Fruit fly (Drosophila melanogaster): ENCODE data around the gene CG13068.

CG13068 gene

DNA sequence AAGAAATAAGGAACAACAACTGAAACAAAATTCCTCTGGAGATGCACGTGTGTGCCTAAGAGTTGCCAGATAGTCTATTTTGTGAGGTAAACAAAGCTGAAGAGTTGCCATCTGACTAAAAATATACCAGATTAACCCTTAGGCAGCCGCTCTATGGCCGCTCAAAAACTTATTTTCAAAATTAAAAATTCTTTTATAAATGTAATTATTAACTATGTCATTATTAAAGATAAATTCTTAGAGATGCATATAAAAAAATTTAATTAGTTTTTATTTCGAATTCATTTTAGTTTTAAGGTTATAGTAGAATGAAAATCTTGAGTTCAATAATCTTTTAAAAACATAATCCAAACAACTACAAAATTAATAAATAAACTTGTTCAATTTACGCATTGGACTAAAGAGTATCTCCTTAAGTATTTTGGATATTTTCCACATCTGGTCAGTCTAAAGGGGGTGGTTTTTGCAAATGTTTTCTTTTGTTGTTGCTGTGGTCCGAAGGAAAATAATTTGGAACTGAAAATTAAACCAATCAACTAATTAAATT is 40.5 kb upstream of the CG13068 start, which contains the start of gene Tmx3 (continued):
- TF ChIP-seq Hsf (GFP tag; optimal IDR thresholded peaks at IDR 0.05) = peak; percentile 70
- TF ChIP-seq CG12236 (GFP tag; optimal IDR thresholded peaks at IDR 0.05) = no peak
- peak in 1 of 2 experiments; percentile 66 for TF ChIP-seq Pdp1 (GFP tag; optimal IDR thresholded peaks at IDR 0.05)
- TF ChIP-seq CG14710 (tag; optimal IDR thresholded peaks at IDR 0.05) = peak; percentile 93
- TF ChIP-seq CG10565 (GFP tag; optimal IDR thresholded peaks at IDR 0.05) = no peak
- TF ChIP-seq CG10979 (tag; optimal IDR thresholded peaks at IDR 0.05) = peak; percentile 79
- TF ChIP-seq p53 (GFP tag; optimal IDR thresholded peaks at IDR 0.05) = no peak
- no peak for TF ChIP-seq CG12219 (GFP tag; optimal IDR thresholded peaks at IDR 0.05)
- peak; percentile 77 for TF ChIP-seq CG7357 (GFP tag; IDR thresholded peaks at IDR 0.05)
- peak; percentile 95 for TF ChIP-seq CG11247 (GFP tag; IDR thresholded peaks at IDR 0.05)
- peak; percentile 40 for TF ChIP-seq tup (GFP tag; optimal IDR thresholded peaks at IDR 0.05)
- peak; percentile 92 for TF ChIP-seq CG11085 (GFP tag; IDR thresholded peaks at IDR 0.05)
- peak; percentile 11 for TF ChIP-seq CG17186 (GFP tag; optimal IDR thresholded peaks at IDR 0.05)
- TF ChIP-seq CG7271 (tag; optimal IDR thresholded peaks at IDR 0.05) = peak; percentile 52
- TF ChIP-seq zfh1 (GFP tag; IDR thresholded peaks at IDR 0.05) = peak; percentile 88
- no peak for TF ChIP-seq bigmax (GFP tag; optimal IDR thresholded peaks at IDR 0.05)
- TF ChIP-seq H2.0 (GFP tag; IDR thresholded peaks at IDR 0.05) = peak; percentile 94
- TF ChIP-seq exex (tag; optimal IDR thresholded peaks at IDR 0.05) = no peak
- TF ChIP-seq CG8944 (GFP tag; optimal IDR thresholded peaks at IDR 0.05) = peak; percentile 62
- TF ChIP-seq Scr (GFP tag; IDR thresholded peaks at IDR 0.05; ENCODE audit: partially characterized antibody) = no peak
- peak; percentile 90 for TF ChIP-seq CG30403 (GFP tag; optimal IDR thresholded peaks at IDR 0.05)
- TF ChIP-seq ac (GFP tag; optimal IDR thresholded peaks at IDR 0.05) = no peak
- TF ChIP-seq CG8478 (optimal IDR thresholded peaks at IDR 0.05) = no peak
- TF ChIP-seq CG3726 (GFP tag; IDR thresholded peaks at IDR 0.05) = peak; percentile 89
- TF ChIP-seq sisA (GFP tag; IDR thresholded peaks at IDR 0.05) = peak; percentile 90
- peak; percentile 76 for TF ChIP-seq CG17361 (GFP tag; IDR thresholded peaks at IDR 0.05)
- peak; percentile 29 for TF ChIP-seq CG31388 (GFP tag; optimal IDR thresholded peaks at IDR 0.05)
- peak; percentile 87 for TF ChIP-seq CG4820 (GFP tag; optimal IDR thresholded peaks at IDR 0.05)
- peak; percentile 90 for TF ChIP-seq CG6689 (GFP tag; IDR thresholded peaks at IDR 0.05)
- no peak for TF ChIP-seq repo (GFP tag; optimal IDR thresholded peaks at IDR 0.05)
- TF ChIP-seq NC2α (GFP tag; optimal IDR thresholded peaks at IDR 0.05) = no peak
- TF ChIP-seq ci (GFP tag; IDR thresholded peaks at IDR 0.05) = peak; percentile 93
- peak; percentile 99 for TF ChIP-seq CG10959 (GFP tag; IDR thresholded peaks at IDR 0.05)
- peak; percentile 23 for TF ChIP-seq jumu (GFP tag; optimal IDR thresholded peaks at IDR 0.05)
- peak; percentile 63; the same call in 1 of the 3 replicates for TF ChIP-seq CG11560 (tag; IDR thresholded peaks at IDR 0.05)
- TF ChIP-seq pzg (GFP tag; optimal IDR thresholded peaks at IDR 0.05) = peak; percentile 53
- peak; percentile 80 for TF ChIP-seq gt (GFP tag; IDR thresholded peaks at IDR 0.05)
- TF ChIP-seq Dbx (GFP tag; IDR thresholded peaks at IDR 0.05) = peak; percentile 95
- peak; percentile 66 for TF ChIP-seq bab2 (GFP tag; optimal IDR thresholded peaks at IDR 0.05)
- TF ChIP-seq MBD-R2 (GFP tag; IDR thresholded peaks at IDR 0.05) = peak; percentile 94
- TF ChIP-seq CG4730 (GFP tag; IDR thresholded peaks at IDR 0.05) = peak; percentile 88
- peak; percentile 61 for TF ChIP-seq CrebB (tag; optimal IDR thresholded peaks at IDR 0.05)
- peak; percentile 95 for TF ChIP-seq vvl (GFP tag; IDR thresholded peaks at IDR 0.05)
- peak; percentile 88 for TF ChIP-seq CG11695 (GFP tag; IDR thresholded peaks at IDR 0.05)
- TF ChIP-seq lab (GFP tag; optimal IDR thresholded peaks at IDR 0.05) = peak; percentile 87
- no peak for TF ChIP-seq eyg (GFP tag; optimal IDR thresholded peaks at IDR 0.05)
- peak; percentile 89 for TF ChIP-seq CG15696 (tag; optimal IDR thresholded peaks at IDR 0.05)
- TF ChIP-seq CG6854 (GFP tag; optimal IDR thresholded peaks at IDR 0.05) = peak; percentile 11
- peak; percentile 74 to 89 for TF ChIP-seq Hr51 (GFP tag; optimal IDR thresholded peaks at IDR 0.05)
- no peak for TF ChIP-seq Doc3 (GFP tag; IDR thresholded peaks at IDR 0.05; ENCODE audit: partially characterized antibody)
- peak; percentile 88 for TF ChIP-seq CG7372 (GFP tag; IDR thresholded peaks at IDR 0.05)
